Fruit fly (Drosophila melanogaster) whole organism, embryonic: ENCODE results near the gene nod.

Source experiments
- Adf1 ChIP-seq: fragments of 200-800 bp; sonication (Bioruptor generic); IDR thresholded peaks from 2 replicates; pipeline ENCODE4 v1.3.6; 2022; ENCODE audit warnings: missing biosample characterization, missing genetic modification characterization
- BEAF-32 ChIP-seq: fragments of 200-800 bp; sonication (Bioruptor generic); optimal IDR thresholded peaks from 3 replicates; lab custom pipeline; 2017; ENCODE audit warnings: missing biosample characterization, missing genetic modification characterization, mild to moderate bottlenecking, moderate library complexity, missing genetic modification reagents
- Bdp1 ChIP-seq: fragments of 200-800 bp; sonication (Bioruptor generic); optimal IDR thresholded peaks from 3 replicates; lab custom pipeline; 2016; ENCODE audit warnings: missing biosample characterization, missing genetic modification characterization
- CG10543 ChIP-seq: fragments of 200-800 bp; sonication (Bioruptor generic); optimal IDR thresholded peaks from 3 replicates; lab custom pipeline; 2017; ENCODE audit warnings: missing biosample characterization, mild to moderate bottlenecking, missing genetic modification characterization, moderate library complexity
- CG11456 ChIP-seq: fragments of 200-800 bp; sonication (Bioruptor generic); IDR thresholded peaks from 3 replicates; pipeline ENCODE4 v1.3.6; 2022; ENCODE audit warnings: missing biosample characterization, missing genetic modification characterization
- CG12104 ChIP-seq: fragments of 200-800 bp; sonication (Bioruptor generic); optimal IDR thresholded peaks from 3 replicates; lab custom pipeline; 2016; ENCODE audit warnings: missing biosample characterization, missing genetic modification characterization
- CG13894 ChIP-seq: fragments of 200-800 bp; sonication (Bioruptor generic); optimal IDR thresholded peaks from 3 replicates; lab custom pipeline; 2018; ENCODE audit warnings: missing biosample characterization, mild to moderate bottlenecking, missing genetic modification characterization, moderate library complexity
- CG14860 ChIP-seq: fragments of 200-800 bp; sonication (Bioruptor generic); IDR thresholded peaks from 3 replicates; pipeline ENCODE4 v1.3.6; 2022; ENCODE audit warnings: missing biosample characterization, missing genetic modification characterization; ENCODE audit not compliant: partially characterized antibody
- CG1602 ChIP-seq: fragments of 200-800 bp; sonication (Bioruptor generic); optimal IDR thresholded peaks from 3 replicates; lab custom pipeline; 2016; ENCODE audit warnings: missing biosample characterization, missing genetic modification characterization
- CG1647 ChIP-seq: fragments of 200-800 bp; sonication (Bioruptor generic); optimal IDR thresholded peaks from 3 replicates; lab custom pipeline; 2016; ENCODE audit warnings: missing biosample characterization, missing genetic modification characterization
- CG1832 ChIP-seq: fragments of 200-800 bp; sonication (Bioruptor generic); optimal IDR thresholded peaks from 2 replicates; lab custom pipeline; 2017; ENCODE audit warnings: missing biosample characterization, mild to moderate bottlenecking, missing genetic modification characterization, inconsistent platforms
- CG2202 ChIP-seq: fragments of 200-800 bp; sonication (Bioruptor generic); optimal IDR thresholded peaks from 2 replicates; lab custom pipeline; 2018; ENCODE audit warnings: missing biosample characterization, mild to moderate bottlenecking, missing genetic modification characterization
- CG31388 ChIP-seq: fragments of 200-800 bp; sonication (Bioruptor generic); optimal IDR thresholded peaks from 2 replicates; lab custom pipeline; 2016; ENCODE audit warnings: missing biosample characterization, missing genetic modification characterization
- CG34224 ChIP-seq: fragments of 200-800 bp; sonication (Bioruptor generic); IDR thresholded peaks from 3 replicates; pipeline ENCODE4 v1.3.6; 2022; ENCODE audit warnings: missing biosample characterization, missing genetic modification characterization; ENCODE audit not compliant: partially characterized antibody
- CG34422 ChIP-seq: fragments of 200-800 bp; sonication (Bioruptor generic); IDR thresholded peaks from 3 replicates; pipeline ENCODE4 v1.3.6; 2022; ENCODE audit warnings: missing biosample characterization, missing genetic modification characterization
- CG3847 ChIP-seq: fragments of 200-800 bp; sonication (Bioruptor generic); IDR thresholded peaks from 2 replicates; pipeline ENCODE4 v1.3.6; 2022; ENCODE audit warnings: missing biosample characterization, missing genetic modification characterization
- CG4424 ChIP-seq: fragments of 200-800 bp; sonication (Bioruptor generic); optimal IDR thresholded peaks from 3 replicates; lab custom pipeline; 2016; ENCODE audit warnings: missing biosample characterization, missing genetic modification characterization
- CG7987 ChIP-seq: fragments of 200-800 bp; sonication (Bioruptor generic); optimal IDR thresholded peaks from 2 replicates; lab custom pipeline; 2018; ENCODE audit warnings: missing biosample characterization, mild to moderate bottlenecking, missing genetic modification characterization, moderate library complexity
- CG9727 ChIP-seq: fragments of 200-800 bp; sonication (Bioruptor generic); optimal IDR thresholded peaks from 3 replicates; lab custom pipeline; 2017; ENCODE audit warnings: missing biosample characterization, mild to moderate bottlenecking, missing genetic modification characterization
- Deaf1 ChIP-seq: fragments of 200-800 bp; optimal IDR thresholded peaks from 3 replicates; lab custom pipeline; 2019; ENCODE audit warnings: missing biosample characterization, mild to moderate bottlenecking, missing genetic modification characterization, moderate library complexity
- Dek ChIP-seq: fragments of 200-800 bp; sonication (Bioruptor generic); optimal IDR thresholded peaks from 3 replicates; lab custom pipeline; 2019; ENCODE audit warnings: missing biosample characterization, mild to moderate bottlenecking, missing genetic modification characterization, moderate library complexity
- Dfd ChIP-seq, 2 experiments: fragments of >200 bp; optimal IDR thresholded peaks; 2 replicates each; lab custom pipeline; 2017; ENCODE audit warnings: missing biosample characterization in 2 of 2, missing genetic modification characterization in 2 of 2
- Doc3 ChIP-seq: fragments of 200-800 bp; sonication (Bioruptor generic); IDR thresholded peaks from 3 replicates; pipeline ENCODE4 v1.3.6; 2022; ENCODE audit warnings: missing biosample characterization, missing genetic modification characterization; ENCODE audit not compliant: partially characterized antibody
- Fer1 ChIP-seq: fragments of 200-800 bp; sonication (Bioruptor generic); optimal IDR thresholded peaks from 2 replicates; lab custom pipeline; 2017; ENCODE audit warnings: missing biosample characterization, mild to moderate bottlenecking, missing genetic modification characterization
- Hand ChIP-seq: fragments of 200-800 bp; sonication (Bioruptor generic); optimal IDR thresholded peaks from 2 replicates; lab custom pipeline; 2017; ENCODE audit warnings: mild to moderate bottlenecking, missing biosample characterization, missing genetic modification reagents, missing genetic modification characterization
- Hmr ChIP-seq: fragments of 200-800 bp; sonication (Bioruptor generic); optimal IDR thresholded peaks from 3 replicates; lab custom pipeline; 2017; ENCODE audit warnings: mild to moderate bottlenecking, missing biosample characterization, missing genetic modification reagents, missing genetic modification characterization
- Jarid2 ChIP-seq: fragments of 200-800 bp; sonication (Bioruptor generic); optimal IDR thresholded peaks from 3 replicates; lab custom pipeline; 2017; ENCODE audit warnings: mild to moderate bottlenecking, missing biosample characterization, missing genetic modification reagents, missing genetic modification characterization
- Poxn ChIP-seq: fragments of 200-800 bp; sonication (Bioruptor generic); IDR thresholded peaks from 2 replicates; pipeline ENCODE4 v1.3.6; 2022; ENCODE audit warnings: missing biosample characterization, missing genetic modification characterization
- Stat92E ChIP-seq, 3 experiments: fragments of >200 bp in 2 of 3; fragments of 200-800 bp in 1 of 3; sonication (Bioruptor generic) in 1 of 3; optimal IDR thresholded peaks; 2 replicates each; lab custom pipeline; 2017 to 2019; ENCODE audit warnings: missing biosample characterization in 3 of 3, missing genetic modification characterization in 3 of 3, mild to moderate bottlenecking in 1 of 3, moderate library complexity in 1 of 3
- YL-1 ChIP-seq: fragments of 200-800 bp; sonication (Bioruptor generic); optimal IDR thresholded peaks from 3 replicates; lab custom pipeline; 2017; ENCODE audit warnings: missing biosample characterization, mild to moderate bottlenecking, missing genetic modification characterization
- ase ChIP-seq: fragments of 200-800 bp; sonication (Bioruptor generic); IDR thresholded peaks from 3 replicates; pipeline ENCODE4 v1.3.6; 2022; ENCODE audit warnings: missing biosample characterization, missing genetic modification characterization
- bab2 ChIP-seq: fragments of 200-800 bp; sonication (Bioruptor generic); optimal IDR thresholded peaks from 2 replicates; lab custom pipeline; 2016; ENCODE audit warnings: missing biosample characterization, missing genetic modification characterization
- ci ChIP-seq: fragments of 200-800 bp; sonication (Bioruptor generic); IDR thresholded peaks from 3 replicates; pipeline ENCODE4 v1.3.6; 2022; ENCODE audit warnings: missing biosample characterization, missing genetic modification characterization
- crol ChIP-seq: fragments of 200-800 bp; sonication (Bioruptor generic); IDR thresholded peaks from 2 replicates; pipeline ENCODE4 v1.3.6; 2022; ENCODE audit warnings: missing biosample characterization, missing genetic modification characterization
- gfzf ChIP-seq: fragments of 200-800 bp; sonication (Bioruptor generic); optimal IDR thresholded peaks from 2 replicates; lab custom pipeline; 2016; ENCODE audit warnings: missing biosample characterization, mild to moderate bottlenecking, missing genetic modification characterization, moderate library complexity
- grau ChIP-seq: fragments of 200-800 bp; optimal IDR thresholded peaks from 3 replicates; lab custom pipeline; 2019; ENCODE audit warnings: missing biosample characterization, mild to moderate bottlenecking, missing genetic modification characterization, moderate library complexity
- grn ChIP-seq: fragments of 200-800 bp; sonication (Bioruptor generic); optimal IDR thresholded peaks from 3 replicates; lab custom pipeline; 2017; ENCODE audit warnings: missing biosample characterization, missing genetic modification characterization
- gsb ChIP-seq: fragments of 200-800 bp; sonication (Bioruptor generic); IDR thresholded peaks from 2 replicates; pipeline ENCODE4 v1.3.6; 2022; ENCODE audit warnings: missing biosample characterization, missing genetic modification characterization
- lab ChIP-seq: fragments of 200-800 bp; sonication (Bioruptor generic); optimal IDR thresholded peaks from 3 replicates; lab custom pipeline; 2017; ENCODE audit warnings: missing biosample characterization, missing genetic modification characterization, mild to moderate bottlenecking, moderate library complexity, missing genetic modification reagents
- lov ChIP-seq, 2 experiments: fragments of 200-800 bp in 1 of 2; fragments of >200 bp in 1 of 2; sonication (Bioruptor generic) in 1 of 2; IDR thresholded peaks in 1 of 2; optimal IDR thresholded peaks in 1 of 2; 2 replicates in 1 of 2; 3 replicates in 1 of 2; pipeline versions ENCODE4 v1.3.6 to Lab custom; 2017 to 2022; ENCODE audit warnings: missing biosample characterization in 1 of 2, missing genetic modification characterization in 1 of 2
- mirr ChIP-seq: fragments of 200-800 bp; sonication (Bioruptor generic); optimal IDR thresholded peaks from 3 replicates; lab custom pipeline; 2018; ENCODE audit warnings: missing biosample characterization, mild to moderate bottlenecking, missing genetic modification characterization
- mld ChIP-seq: fragments of 200-800 bp; sonication (Bioruptor generic); IDR thresholded peaks from 3 replicates; pipeline ENCODE4 v1.3.6; 2022; ENCODE audit warnings: missing biosample characterization, missing genetic modification characterization; ENCODE audit not compliant: partially characterized antibody
- sob ChIP-seq: fragments of 200-800 bp; sonication (Bioruptor generic); IDR thresholded peaks from 2 replicates; pipeline ENCODE4 v1.3.6; 2022; ENCODE audit warnings: missing biosample characterization, missing genetic modification characterization
- sr ChIP-seq: fragments of 200-800 bp; sonication (Bioruptor generic); IDR thresholded peaks from 3 replicates; pipeline ENCODE4 v1.3.6; 2022; ENCODE audit warnings: missing biosample characterization, missing genetic modification characterization
- stwl ChIP-seq: fragments of 200-800 bp; sonication (Bioruptor generic); optimal IDR thresholded peaks from 3 replicates; lab custom pipeline; 2018; ENCODE audit warnings: missing biosample characterization, mild to moderate bottlenecking, missing genetic modification characterization, moderate library complexity
- sug ChIP-seq: fragments of 200-800 bp; optimal IDR thresholded peaks from 2 replicates; lab custom pipeline; 2019; ENCODE audit warnings: missing biosample characterization, mild to moderate bottlenecking, missing genetic modification characterization, moderate library complexity
- vnd ChIP-seq: fragments of 200-800 bp; sonication (Bioruptor generic); IDR thresholded peaks from 3 replicates; pipeline ENCODE4 v1.3.6; 2022; ENCODE audit warnings: missing biosample characterization, missing genetic modification characterization; ENCODE audit not compliant: partially characterized antibody

The nod gene

DNA sequence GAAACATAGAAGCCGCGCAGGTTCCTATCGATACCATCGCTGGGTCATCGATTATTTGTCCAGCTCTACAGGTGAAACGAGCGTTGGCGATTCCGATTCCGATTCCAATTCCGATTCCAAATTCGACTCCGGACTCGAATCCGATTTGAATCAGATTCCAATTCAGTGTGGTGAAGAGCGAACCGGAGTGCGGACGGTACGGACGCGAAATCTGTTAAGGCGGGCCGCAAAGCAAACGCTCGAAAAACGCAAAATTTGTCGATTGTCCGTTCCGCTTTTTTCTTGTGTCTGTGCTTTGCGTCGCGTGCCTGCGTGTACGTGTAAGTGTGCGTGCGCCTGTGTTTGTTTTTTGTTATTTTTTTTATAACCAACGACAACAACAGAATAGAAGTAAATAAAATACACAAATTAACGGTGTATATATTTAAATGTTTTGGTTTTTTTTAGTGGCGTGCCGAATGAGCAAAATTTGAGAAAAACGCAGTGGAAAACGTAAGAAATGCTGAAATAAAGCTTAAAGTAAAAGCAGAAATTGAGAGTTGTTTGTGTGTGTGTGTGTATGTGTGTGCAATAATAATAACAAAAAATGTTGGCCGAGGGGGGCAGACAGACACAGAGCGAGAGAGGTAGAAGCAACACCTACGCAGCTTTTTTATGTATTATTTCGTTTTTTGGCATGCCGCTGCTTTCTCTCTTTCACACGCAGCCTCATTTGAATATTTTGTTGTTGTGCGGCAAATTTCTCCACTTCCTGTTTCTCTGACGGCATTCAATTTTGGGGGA, 41.5 kb downstream of the nod start, which contains the start of gene Ptp10D (continued):
- peak; percentile 0 for TF ChIP-seq gfzf (GFP tag; lab: Kevin White, UChicago)
- TF ChIP-seq gsb (GFP tag; lab: Robert Waterston, UW) = no peak
- peak; percentile 46; the same call in 1 of the 2 replicates for TF ChIP-seq sob
- TF ChIP-seq grau (tag; lab: Kevin White, UChicago) = peak; percentile 8
- peak; percentile 21 for TF ChIP-seq Bdp1 (GFP tag; lab: Kevin White, UChicago)
- peak; percentile 68; the same call in 1 of the 3 replicates for TF ChIP-seq ci (GFP tag; lab: Robert Waterston, UW)
- TF ChIP-seq CG4424 (GFP tag; lab: Kevin White, UChicago) = no peak
- peak; percentile 89 for TF ChIP-seq mld (GFP tag; lab: Robert Waterston, UW)
- TF ChIP-seq mirr (GFP tag; lab: Kevin White, UChicago) = peak; percentile 27
- TF ChIP-seq CG11456 (GFP tag; lab: Robert Waterston, UW) = 0 out of 3 replicates have a peak, but pooled peaks have one; percentile 26
- peak; percentile 30 for TF ChIP-seq Fer1 (GFP tag; lab: Kevin White, UChicago)
- peak in 1 of 3 experiments; percentile 16 for TF ChIP-seq Stat92E (GFP tag; optimal IDR thresholded peaks at IDR 0.05; lab: Kevin White, UChicago)
- TF ChIP-seq Dek (tag; lab: Kevin White, UChicago) = peak; percentile 19
- no peak for TF ChIP-seq Poxn
- no peak for TF ChIP-seq CG2202
- peak; percentile 82 for TF ChIP-seq sr (GFP tag; lab: Robert Waterston, UW)
- TF ChIP-seq grn = peak; percentile 57
- peak; percentile 49 for TF ChIP-seq stwl (tag; lab: Kevin White, UChicago)
- peak; percentile 77 for TF ChIP-seq CG14860
- no peak for TF ChIP-seq lov (optimal IDR thresholded peaks at IDR 0.05; lab: Kevin White, UChicago)
- 0 out of 3 replicates have a peak, but pooled peaks have one; percentile 34 for TF ChIP-seq lov (GFP tag; IDR thresholded peaks at IDR 0.05; lab: Robert Waterston, UW)
- TF ChIP-seq CG1832 (GFP tag; lab: Kevin White, UChicago) = no peak
- TF ChIP-seq CG13894 = peak; percentile 65
- no peak for TF ChIP-seq CG1602
- TF ChIP-seq sug (tag; lab: Kevin White, UChicago) = peak; percentile 35
- TF ChIP-seq CG31388 = no peak
- TF ChIP-seq Doc3 (GFP tag; lab: Robert Waterston, UW) = peak; percentile 72; the same call in 2 of the 3 replicates
- TF ChIP-seq CG3847 (GFP tag; lab: Robert Waterston, UW) = no peak
- TF ChIP-seq YL-1 (GFP tag; lab: Kevin White, UChicago) = peak; percentile 7
- peak; percentile 38; the same call in 1 of the 3 replicates for TF ChIP-seq CG34422 (GFP tag; lab: Robert Waterston, UW)
- peak; percentile 42 for TF ChIP-seq CG7987 (GFP tag; lab: Kevin White, UChicago)
- TF ChIP-seq Dfd (GFP tag; optimal IDR thresholded peaks at IDR 0.05; lab: Kevin White, UChicago) = peak in 1 of 2 experiments; percentile 5
- TF ChIP-seq Hand (GFP tag; lab: Kevin White, UChicago) = peak; percentile 42
- TF ChIP-seq Jarid2 (GFP tag; lab: Kevin White, UChicago) = peak; percentile 97
- TF ChIP-seq CG9727 (GFP tag; lab: Kevin White, UChicago) = no peak
- no peak for TF ChIP-seq CG1647 (GFP tag; lab: Kevin White, UChicago)
- no peak for TF ChIP-seq CG12104
- TF ChIP-seq vnd (GFP tag; lab: Robert Waterston, UW) = peak; percentile 87
- 0 out of 2 replicates have a peak, but pooled peaks have one; percentile 29 for TF ChIP-seq Adf1 (GFP tag; lab: Robert Waterston, UW)
- TF ChIP-seq ase (GFP tag; lab: Robert Waterston, UW) = no peak
- TF ChIP-seq CG34224 (GFP tag; lab: Robert Waterston, UW) = peak; percentile 85
- peak; percentile 47 for TF ChIP-seq Hmr
- TF ChIP-seq bab2 (GFP tag; lab: Kevin White, UChicago) = no peak
- peak; percentile 13; the same call in 1 of the 2 replicates for TF ChIP-seq crol (GFP tag; lab: Robert Waterston, UW)
- peak; percentile 80 for TF ChIP-seq CG10543 (GFP tag; lab: Kevin White, UChicago)
- TF ChIP-seq lab = peak; percentile 70
- TF ChIP-seq Deaf1 = peak; percentile 22
- TF ChIP-seq BEAF-32 (GFP tag; lab: Kevin White, UChicago) = peak; percentile 89
